Worm (Caenorhabditis elegans): ENCODE measurements around the gene vap-2.

vap-2 gene

DNA sequence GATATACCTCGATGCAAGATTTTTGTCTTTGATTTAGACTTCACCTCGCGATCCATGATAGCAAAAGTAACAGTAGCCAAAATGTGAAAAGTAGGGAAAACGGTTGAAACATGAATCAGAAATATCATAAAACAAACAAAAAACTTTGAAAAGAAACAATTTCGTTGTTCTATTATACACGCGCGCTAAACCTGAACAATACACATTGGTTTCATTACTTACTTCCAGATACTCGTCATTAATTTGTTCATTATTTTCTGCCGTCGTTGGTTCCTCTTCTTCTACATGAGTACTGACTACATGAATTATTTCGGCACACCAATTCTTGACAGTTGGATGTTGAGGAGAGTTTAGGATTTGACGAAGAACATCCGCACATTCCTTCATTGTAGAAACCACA is 28.2 kb upstream of the vap-2 start, which contains the start of gene F31B12.3:
Gene F31B12.3 (minus strand): TSS at position 101 of the 400 bp plus-strand sequence.
- TF ChIP-seq R02D3.7 (tag; optimal IDR thresholded peaks at IDR 0.05), result no peak
- TF ChIP-seq snpc-4 (tag; optimal IDR thresholded peaks at IDR 0.05), result no peak
- TF ChIP-seq ztf-4 (tag; optimal IDR thresholded peaks at IDR 0.05), result no peak
- TF ChIP-seq lin-39 (tag; optimal IDR thresholded peaks at IDR 0.05), result no peak
- TF ChIP-seq nhr-23 (tag; optimal IDR thresholded peaks at IDR 0.05), result no peak
- no peak for TF ChIP-seq fkh-10 (GFP tag; optimal IDR thresholded peaks at IDR 0.05)
- no peak for TF ChIP-seq pha-4 (tag; optimal IDR thresholded peaks at IDR 0.05)
- TF ChIP-seq aly-2 (tag; optimal IDR thresholded peaks at IDR 0.05), result no peak
- TF ChIP-seq mml-1 (tag; optimal IDR thresholded peaks at IDR 0.05), result no peak
- TF ChIP-seq ceh-9 (tag; optimal IDR thresholded peaks at IDR 0.05), result no peak
- no peak for TF ChIP-seq fkh-2 (tag; optimal IDR thresholded peaks at IDR 0.05)
- no peak for TF ChIP-seq zag-1 (tag; optimal IDR thresholded peaks at IDR 0.05)
- no peak for TF ChIP-seq ama-1 (optimal IDR thresholded peaks at IDR 0.05)
- TF ChIP-seq nfya-1 (tag; optimal IDR thresholded peaks at IDR 0.05; ENCODE audit: insufficient read depth), result no peak
- no peak for TF ChIP-seq nhr-67 (tag; optimal IDR thresholded peaks at IDR 0.05)
- no peak for TF ChIP-seq ceh-16 (tag; optimal IDR thresholded peaks at IDR 0.05)
- TF ChIP-seq mdl-1 (tag; optimal IDR thresholded peaks at IDR 0.05), result no peak
- no peak for TF ChIP-seq fos-1 (tag; optimal IDR thresholded peaks at IDR 0.05)

DNA sequence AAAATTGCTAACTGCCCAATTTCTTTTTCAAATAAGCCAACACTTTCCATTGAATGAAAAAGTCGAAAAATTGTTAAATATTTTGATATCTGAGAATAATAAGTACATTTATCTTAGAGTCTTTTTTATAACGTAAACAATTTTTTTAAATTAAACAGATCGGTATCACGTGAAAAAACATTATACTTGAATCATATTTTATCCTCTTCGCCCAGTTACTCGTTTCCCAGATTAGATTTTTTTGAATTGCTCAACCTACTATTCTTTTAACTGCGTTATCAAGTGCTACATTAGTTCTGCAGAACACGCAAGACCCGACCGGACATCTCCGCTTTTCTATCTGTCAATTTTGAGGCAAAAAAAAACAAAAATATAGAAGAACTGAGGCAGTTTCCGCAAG is 12.1 kb upstream of the vap-2 start, which contains the start of gene F31B12.4:
Gene F31B12.4 (plus strand): TSS at position 301 of the 400 bp plus-strand sequence.
- TF ChIP-seq elt-2 (tag; optimal IDR thresholded peaks at IDR 0.05) (no peak), egl-5 (tag; optimal IDR thresholded peaks at IDR 0.05) (no peak)

DNA sequence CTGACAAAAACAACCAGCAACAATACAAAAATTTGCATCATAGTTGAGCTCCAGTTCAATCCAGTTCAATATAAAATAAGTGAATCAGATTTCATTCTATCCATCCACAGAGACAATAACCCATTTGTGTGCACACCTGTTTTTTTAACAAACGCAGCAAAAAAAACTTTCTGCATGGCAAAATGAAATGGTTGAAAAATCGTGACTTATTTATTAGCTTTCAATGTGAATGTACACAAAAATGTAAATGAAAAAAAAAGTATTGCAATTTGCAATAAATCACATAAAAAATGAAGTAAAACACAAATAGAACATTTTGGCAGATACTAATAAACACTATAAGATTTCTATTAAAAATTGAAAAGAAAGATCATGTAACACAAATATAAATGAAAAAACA is 2.3 kb upstream of the vap-2 start, which contains the start of gene T05A10.6:
Gene T05A10.6 (minus strand): TSS at position 101 of the 400 bp plus-strand sequence.
- TF ChIP-seq skn-1 (tag; optimal IDR thresholded peaks at IDR 0.05) (no peak), unc-62 (GFP tag; optimal IDR thresholded peaks at IDR 0.05) (no peak), ZK546.5 (tag; optimal IDR thresholded peaks at IDR 0.05) (no peak), zag-1 (tag; optimal IDR thresholded peaks at IDR 0.05) (no peak), lsy-12 (tag; optimal IDR thresholded peaks at IDR 0.05) (no peak), elt-1 (tag; optimal IDR thresholded peaks at IDR 0.05) (no peak), egl-5 (tag; optimal IDR thresholded peaks at IDR 0.05) (no peak), nhr-77 (tag; optimal IDR thresholded peaks at IDR 0.05) (no peak), nhr-12 (tag; optimal IDR thresholded peaks at IDR 0.05) (no peak), daf-12 (tag; optimal IDR thresholded peaks at IDR 0.05) (no peak), mml-1 (tag; optimal IDR thresholded peaks at IDR 0.05) (no peak), mdl-1 (tag; optimal IDR thresholded peaks at IDR 0.05) (no peak), lin-15B (tag; optimal IDR thresholded peaks at IDR 0.05) (no peak), ceh-28 (tag; optimal IDR thresholded peaks at IDR 0.05) (no peak), snpc-4 (tag; optimal IDR thresholded peaks at IDR 0.05) (no peak), eor-1 (tag; optimal IDR thresholded peaks at IDR 0.05) (no peak), ceh-9 (tag; optimal IDR thresholded peaks at IDR 0.05) (no peak), nhr-28 (tag; optimal IDR thresholded peaks at IDR 0.05) (no peak)

DNA sequence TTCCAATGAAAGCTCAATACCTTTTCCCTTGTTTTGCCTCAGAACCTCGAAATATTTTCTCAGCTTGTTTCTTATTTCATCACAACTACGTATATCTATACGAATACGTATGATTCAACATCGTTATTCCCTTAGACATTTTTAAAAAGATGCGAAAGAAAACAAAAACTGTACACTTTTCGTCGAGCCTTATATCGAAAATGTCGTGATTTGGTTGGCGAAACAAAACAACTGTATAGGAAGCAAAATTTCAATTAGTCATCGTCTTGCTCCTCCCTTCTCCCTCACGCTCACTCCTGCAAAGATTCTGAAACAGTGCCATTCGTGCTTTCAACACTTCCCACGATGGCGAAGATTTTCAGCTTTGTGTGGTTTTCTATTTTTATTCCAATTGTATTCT is 5.1 kb downstream of the vap-2 start, which contains the start of gene ttr-14:
Gene ttr-14 (plus strand): TSS at position 301 of the 400 bp plus-strand sequence.
- TF ChIP-seq ZK546.5 (tag; optimal IDR thresholded peaks at IDR 0.05) (no peak), eor-1 (tag; optimal IDR thresholded peaks at IDR 0.05) (no peak), egl-5 (tag; optimal IDR thresholded peaks at IDR 0.05) (no peak), nhr-67 (tag; optimal IDR thresholded peaks at IDR 0.05) (no peak), hmg-11 (tag; optimal IDR thresholded peaks at IDR 0.05) (no peak), nhr-77 (tag; optimal IDR thresholded peaks at IDR 0.05) (no peak), daf-12 (tag; optimal IDR thresholded peaks at IDR 0.05) (no peak), jun-1 (tag; optimal IDR thresholded peaks at IDR 0.05) (no peak), lin-39 (tag; optimal IDR thresholded peaks at IDR 0.05) (no peak), fkh-10 (GFP tag; optimal IDR thresholded peaks at IDR 0.05) (no peak), nhr-11 (tag; optimal IDR thresholded peaks at IDR 0.05) (no peak)

DNA sequence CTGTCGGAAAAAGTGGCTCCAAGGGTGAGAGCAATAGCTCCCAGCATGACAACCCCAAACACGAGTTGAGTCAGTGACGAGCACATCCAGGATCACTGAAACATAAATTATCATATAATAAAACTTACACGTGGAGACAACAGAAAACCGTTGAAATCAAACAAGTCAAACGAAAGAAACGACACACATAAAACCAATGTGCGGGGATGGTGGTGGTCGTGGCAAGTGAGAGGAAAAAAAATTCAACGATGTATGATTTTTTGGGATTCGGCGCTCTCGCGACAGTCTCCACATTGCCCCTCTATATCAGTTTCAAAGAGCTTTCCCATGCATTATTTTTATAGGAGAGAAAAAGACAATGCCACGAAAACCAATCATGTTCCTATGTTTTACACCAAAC is 8.5 kb downstream of the vap-2 start, which contains the start of gene clc-4:
Gene clc-4 (minus strand): TSS at position 101 of the 400 bp plus-strand sequence.
- TF ChIP-seq nhr-67 (tag; optimal IDR thresholded peaks at IDR 0.05), result no peak
- no peak for TF ChIP-seq hmg-11 (tag; optimal IDR thresholded peaks at IDR 0.05)
- no peak for TF ChIP-seq skn-1 (tag; optimal IDR thresholded peaks at IDR 0.05)
- TF ChIP-seq lin-39 (tag; optimal IDR thresholded peaks at IDR 0.05), result no peak
- TF ChIP-seq tbx-2 (tag; optimal IDR thresholded peaks at IDR 0.05), result no peak
- TF ChIP-seq snpc-4 (tag; optimal IDR thresholded peaks at IDR 0.05), result no peak
- no peak for TF ChIP-seq nhr-77 (tag; optimal IDR thresholded peaks at IDR 0.05)
- TF ChIP-seq fkh-10 (GFP tag; optimal IDR thresholded peaks at IDR 0.05), result no peak
- TF ChIP-seq nhr-25 (tag; optimal IDR thresholded peaks at IDR 0.05), result no peak
- TF ChIP-seq lsy-12 (tag; optimal IDR thresholded peaks at IDR 0.05), result no peak
- no peak for TF ChIP-seq nhr-12 (tag; optimal IDR thresholded peaks at IDR 0.05)
- TF ChIP-seq nhr-11 (tag; optimal IDR thresholded peaks at IDR 0.05), result no peak
- no peak for TF ChIP-seq sea-2 (GFP tag; optimal IDR thresholded peaks at IDR 0.05)
- no peak for TF ChIP-seq daf-12 (tag; optimal IDR thresholded peaks at IDR 0.05)
- no peak for TF ChIP-seq pha-4 (tag; optimal IDR thresholded peaks at IDR 0.05)
- TF ChIP-seq ceh-28 (tag; optimal IDR thresholded peaks at IDR 0.05), result no peak
- no peak for TF ChIP-seq ZK546.5 (tag; optimal IDR thresholded peaks at IDR 0.05)
- no peak for TF ChIP-seq lin-15B (tag; optimal IDR thresholded peaks at IDR 0.05)
- no peak for TF ChIP-seq elt-3 (tag; optimal IDR thresholded peaks at IDR 0.05)
- TF ChIP-seq pqm-1 (tag; optimal IDR thresholded peaks at IDR 0.05), result no peak

Measured in whole organism, L3 larva.